Worm (Caenorhabditis elegans): ENCODE data around the gene K10G4.10.

DNA sequence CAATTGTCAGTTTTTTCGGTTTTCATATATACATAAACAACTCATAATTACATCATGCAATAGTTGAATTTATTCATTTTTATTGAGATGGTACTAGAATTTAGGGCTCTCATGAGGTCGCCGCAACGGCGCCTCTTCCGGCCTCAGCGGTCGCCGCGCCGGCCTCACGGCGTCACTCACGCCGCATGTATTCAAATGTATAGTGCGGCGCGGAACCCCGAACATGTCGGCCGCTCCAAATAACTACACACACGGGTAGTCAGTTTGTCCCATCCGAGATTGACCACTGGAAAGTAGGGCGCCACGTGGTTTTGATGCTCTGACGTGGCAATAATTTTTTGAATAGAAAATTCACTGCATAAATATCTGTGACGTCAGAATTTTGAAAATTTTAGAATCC is 15.7 kb upstream of the K10G4.10 start:
- TF ChIP-seq ztf-4 (tag; optimal IDR thresholded peaks at IDR 0.05) (no peak), snpc-4 (tag; optimal IDR thresholded peaks at IDR 0.05) (no peak), ZK546.5 (tag; optimal IDR thresholded peaks at IDR 0.05) (no peak), unc-39 (tag; optimal IDR thresholded peaks at IDR 0.05) (no peak), nhr-12 (tag; optimal IDR thresholded peaks at IDR 0.05) (no peak), mdl-1 (tag; optimal IDR thresholded peaks at IDR 0.05) (no peak), lsy-2 (tag; optimal IDR thresholded peaks at IDR 0.05) (no peak), aly-2 (tag; optimal IDR thresholded peaks at IDR 0.05) (no peak), lin-39 (tag; optimal IDR thresholded peaks at IDR 0.05) (no peak), mab-5 (tag; optimal IDR thresholded peaks at IDR 0.05) (no peak), skn-1 (tag; optimal IDR thresholded peaks at IDR 0.05) (no peak), ztf-11 (tag; optimal IDR thresholded peaks at IDR 0.05) (no peak), dmd-4 (tag; optimal IDR thresholded peaks at IDR 0.05) (no peak)
